Worm (Caenorhabditis elegans) whole organism, late embryonic: ENCODE measurements around the gene sek-6.

Experiments used
- C08G9.2 ChIP-seq: sonication (generic microtip); optimal IDR thresholded peaks from 2 replicates; lab custom pipeline; 2016; ENCODE audit warnings: mild to moderate bottlenecking, missing genetic modification characterization, moderate library complexity, missing compliant biosample characterization
- F13H6.1 ChIP-seq: sonication (generic microtip); optimal IDR thresholded peaks from 2 replicates; lab custom pipeline; 2016; ENCODE audit warnings: missing genetic modification characterization, missing compliant biosample characterization
- K02D7.2 ChIP-seq: sonication (generic microtip); optimal IDR thresholded peaks from 2 replicates; lab custom pipeline; 2017; ENCODE audit warnings: mild to moderate bottlenecking, missing genetic modification characterization, missing compliant biosample characterization
- K09A11.1 ChIP-seq: sonication (generic microtip); optimal IDR thresholded peaks from 2 replicates; lab custom pipeline; 2017; ENCODE audit warnings: antibody characterized with exemption, mild to moderate bottlenecking, missing genetic modification characterization, missing compliant biosample characterization; ENCODE audit not compliant: insufficient read depth
- ahr-1 ChIP-seq: sonication (generic microtip); optimal IDR thresholded peaks from 2 replicates; lab custom pipeline; 2016; ENCODE audit warnings: missing genetic modification characterization, missing compliant biosample characterization
- ama-1 ChIP-seq: fragments of 150-350 bp; optimal IDR thresholded peaks from 2 replicates; lab custom pipeline; 2014
- ceh-18 ChIP-seq: sonication (generic microtip); optimal IDR thresholded peaks from 2 replicates; lab custom pipeline; 2016; ENCODE audit warnings: missing genetic modification characterization, missing compliant biosample characterization
- ceh-31 ChIP-seq: sonication (generic microtip); optimal IDR thresholded peaks from 2 replicates; lab custom pipeline; 2016; ENCODE audit warnings: missing genetic modification characterization, missing compliant biosample characterization
- ceh-34 ChIP-seq: sonication (generic microtip); optimal IDR thresholded peaks from 2 replicates; lab custom pipeline; 2016; ENCODE audit warnings: mild to moderate bottlenecking, missing genetic modification characterization, missing compliant biosample characterization
- ceh-45 ChIP-seq: fragments of 200-800 bp; sonication (Bioruptor generic); IDR thresholded peaks from 2 replicates; pipeline ENCODE4 v1.3.6; 2022; ENCODE audit warnings: missing genetic modification reagents, missing genetic modification characterization, missing compliant biosample characterization
- ceh-48 ChIP-seq: sonication (generic microtip); optimal IDR thresholded peaks from 2 replicates; lab custom pipeline; 2016; ENCODE audit warnings: missing genetic modification characterization, inconsistent platforms, missing compliant biosample characterization
- ceh-6 ChIP-seq: fragments of 200-800 bp; sonication (Bioruptor generic); optimal IDR thresholded peaks from 2 replicates; lab custom pipeline; 2018; ENCODE audit warnings: mild to moderate bottlenecking, missing genetic modification characterization, missing compliant biosample characterization
- che-1 ChIP-seq: sonication (generic microtip); optimal IDR thresholded peaks from 2 replicates; lab custom pipeline; 2016; ENCODE audit warnings: mild to moderate bottlenecking, missing genetic modification characterization, missing compliant biosample characterization
- dmd-4 ChIP-seq: sonication (generic microtip); optimal IDR thresholded peaks from 2 replicates; lab custom pipeline; 2016; ENCODE audit warnings: borderline replicate concordance, missing genetic modification characterization, missing compliant biosample characterization
- dve-1 ChIP-seq: sonication (generic microtip); optimal IDR thresholded peaks from 2 replicates; lab custom pipeline; 2017; ENCODE audit warnings: antibody characterized with exemption, mild to moderate bottlenecking, missing genetic modification characterization, missing compliant biosample characterization
- elt-2 ChIP-seq: sonication (generic microtip); optimal IDR thresholded peaks from 2 replicates; lab custom pipeline; 2016; ENCODE audit warnings: missing genetic modification reagents, missing genetic modification characterization, missing compliant biosample characterization
- fax-1 ChIP-seq: sonication (generic microtip); optimal IDR thresholded peaks from 2 replicates; lab custom pipeline; 2016; ENCODE audit warnings: missing genotype, missing genetic modification characterization, missing compliant biosample characterization
- fkh-6 ChIP-seq: sonication (generic microtip); optimal IDR thresholded peaks from 2 replicates; lab custom pipeline; 2016; ENCODE audit warnings: missing genetic modification characterization, missing compliant biosample characterization
- gmeb-2 ChIP-seq: sonication (generic microtip); optimal IDR thresholded peaks from 2 replicates; lab custom pipeline; 2016; ENCODE audit warnings: missing genetic modification characterization, inconsistent platforms, missing compliant biosample characterization
- hlh-13 ChIP-seq: fragments of 200-800 bp; sonication (Bioruptor generic); optimal IDR thresholded peaks from 2 replicates; lab custom pipeline; 2018; ENCODE audit warnings: mild to moderate bottlenecking, missing genetic modification characterization, missing compliant biosample characterization
- hlh-15 ChIP-seq: sonication (generic microtip); optimal IDR thresholded peaks from 2 replicates; lab custom pipeline; 2016; ENCODE audit warnings: missing genetic modification characterization, missing compliant biosample characterization
- hlh-6 ChIP-seq: sonication (generic microtip); optimal IDR thresholded peaks from 2 replicates; lab custom pipeline; 2016; ENCODE audit warnings: missing genotype, missing genetic modification characterization, missing compliant biosample characterization
- lim-6 ChIP-seq: sonication (generic microtip); optimal IDR thresholded peaks from 2 replicates; lab custom pipeline; 2016; ENCODE audit warnings: missing genetic modification characterization, missing compliant biosample characterization
- madf-2 ChIP-seq: sonication (generic microtip); optimal IDR thresholded peaks from 2 replicates; lab custom pipeline; 2017; ENCODE audit warnings: missing genetic modification characterization, missing compliant biosample characterization
- mec-3 ChIP-seq: sonication (generic microtip); optimal IDR thresholded peaks from 2 replicates; lab custom pipeline; 2016; ENCODE audit warnings: borderline replicate concordance, missing genetic modification characterization, missing compliant biosample characterization
- nfya-1 ChIP-seq: sonication (generic microtip); optimal IDR thresholded peaks from 2 replicates; lab custom pipeline; 2017; ENCODE audit warnings: missing genetic modification characterization, mild to moderate bottlenecking, missing compliant biosample characterization, antibody characterized with exemption, moderate library complexity
- nhr-232 ChIP-seq: sonication (generic microtip); optimal IDR thresholded peaks from 2 replicates; lab custom pipeline; 2016; ENCODE audit warnings: missing genetic modification characterization, missing compliant biosample characterization
- npax-4 ChIP-seq: sonication (generic microtip); optimal IDR thresholded peaks from 2 replicates; lab custom pipeline; 2016; ENCODE audit warnings: missing genetic modification characterization, missing compliant biosample characterization
- odd-2 ChIP-seq: sonication (generic microtip); optimal IDR thresholded peaks from 2 replicates; lab custom pipeline; 2017; ENCODE audit warnings: antibody characterized with exemption, mild to moderate bottlenecking, missing genetic modification characterization, missing compliant biosample characterization
- pag-3 ChIP-seq: sonication (generic microtip); optimal IDR thresholded peaks from 2 replicates; lab custom pipeline; 2016; ENCODE audit warnings: missing compliant biosample characterization, missing genetic modification characterization, borderline replicate concordance
- pat-9 ChIP-seq: fragments of 200-800 bp; sonication (Bioruptor generic); optimal IDR thresholded peaks from 2 replicates; lab custom pipeline; 2018; ENCODE audit warnings: mild to moderate bottlenecking, missing genetic modification characterization, moderate library complexity, missing compliant biosample characterization
- pax-1 ChIP-seq: fragments of 150-350 bp; optimal IDR thresholded peaks from 2 replicates; lab custom pipeline; 2014; ENCODE audit warnings: missing biosample characterization, missing genetic modification characterization
- pha-2 ChIP-seq: sonication (generic microtip); optimal IDR thresholded peaks from 2 replicates; lab custom pipeline; 2017; ENCODE audit warnings: mild to moderate bottlenecking, missing genetic modification characterization, missing compliant biosample characterization
- pha-4 ChIP-seq: fragments of 150-350 bp; optimal IDR thresholded peaks from 2 replicates; lab custom pipeline; 2018; ENCODE audit warnings: missing biosample characterization, missing genetic modification reagents, missing genetic modification characterization
- pros-1 ChIP-seq: fragments of 150-350 bp; optimal IDR thresholded peaks from 2 replicates; lab custom pipeline; 2014; ENCODE audit warnings: missing biosample characterization, missing genetic modification reagents, missing genetic modification characterization
- rnt-1 ChIP-seq: sonication (generic microtip); optimal IDR thresholded peaks from 2 replicates; lab custom pipeline; 2016; ENCODE audit warnings: missing genetic modification characterization, missing compliant biosample characterization
- sdc-2 ChIP-seq: sonication (generic microtip); optimal IDR thresholded peaks from 2 replicates; lab custom pipeline; 2016; ENCODE audit warnings: missing genotype, missing genetic modification characterization, missing compliant biosample characterization
- sox-2 ChIP-seq: fragments of 200-800 bp; sonication (Bioruptor generic); IDR thresholded peaks from 2 replicates; pipeline ENCODE4 v1.3.6; 2022; ENCODE audit warnings: missing genetic modification reagents, missing genetic modification characterization, missing compliant biosample characterization
- unc-3 ChIP-seq, 2 experiments: fragments of 200-800 bp in 1 of 2; sonication (Bioruptor generic) in 1 of 2; sonication (generic microtip) in 1 of 2; conservative IDR thresholded peaks in 1 of 2; optimal IDR thresholded peaks in 1 of 2; 2 replicates each; pipeline versions ENCODE4 v1.3.6 to Lab custom; 2016 to 2022; ENCODE audit warnings: missing compliant biosample characterization in 2 of 2, missing genetic modification characterization in 2 of 2, missing genetic modification reagents in 1 of 2
- unc-42 ChIP-seq: sonication (generic microtip); optimal IDR thresholded peaks from 2 replicates; lab custom pipeline; 2016; ENCODE audit warnings: missing genotype, missing genetic modification characterization, missing compliant biosample characterization
- unc-55 ChIP-seq: sonication (generic microtip); optimal IDR thresholded peaks from 2 replicates; lab custom pipeline; 2017; ENCODE audit warnings: missing biosample characterization, missing genetic modification reagents, missing genetic modification characterization
- unc-86 ChIP-seq: sonication (generic microtip); optimal IDR thresholded peaks from 2 replicates; lab custom pipeline; 2016; ENCODE audit warnings: missing genetic modification characterization, missing compliant biosample characterization
- ztf-16 ChIP-seq: sonication (generic microtip); optimal IDR thresholded peaks from 2 replicates; lab custom pipeline; 2017; ENCODE audit warnings: missing genetic modification characterization, missing compliant biosample characterization

The sek-6 gene

DNA sequence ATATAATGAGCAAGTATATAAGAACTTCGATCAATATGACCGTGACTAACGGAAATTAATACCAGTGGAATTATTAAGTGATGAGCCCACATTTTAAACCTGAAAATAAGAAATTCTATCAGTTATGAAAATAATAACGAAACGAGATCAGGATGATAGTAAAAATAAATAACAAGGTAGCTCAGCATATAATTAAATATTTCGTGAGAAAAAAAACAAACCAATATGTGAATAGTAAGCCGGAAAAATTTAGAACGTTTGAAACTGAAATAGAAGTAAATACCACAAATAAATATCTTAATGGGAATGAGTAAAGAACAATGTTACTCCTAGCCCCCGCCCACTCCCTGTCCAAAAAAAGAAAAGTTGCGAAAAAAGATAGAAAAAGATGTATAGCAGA is 22.3 kb upstream of the sek-6 start, which contains the start of gene F19C6.3:
Gene F19C6.3, minus strand, starts transcription at position 101 of the 400 bp plus-strand sequence.
- TF ChIP-seq dve-1 (tag; lab: Kevin White, UChicago), result no peak

DNA sequence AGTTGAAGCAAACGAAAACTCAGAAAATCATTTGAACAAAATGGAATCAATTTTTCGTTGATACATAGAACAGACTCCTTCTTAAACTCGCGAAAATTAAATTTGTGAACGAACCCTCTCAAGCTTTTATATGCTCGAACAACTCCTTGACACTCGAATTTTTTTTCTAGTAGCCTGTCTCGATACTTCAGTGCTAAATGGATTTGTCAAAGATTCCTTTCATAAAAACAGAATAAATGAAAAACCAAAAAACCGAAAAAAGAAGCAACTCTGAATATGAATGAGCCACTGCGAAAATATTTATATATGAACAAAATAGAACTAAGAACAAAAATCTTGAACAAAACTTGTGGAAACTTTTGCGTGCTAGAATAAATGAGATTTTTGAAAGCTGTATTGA is 21.0 kb upstream of the sek-6 start:
- TF ChIP-seq mec-3 (tag; lab: Kevin White, UChicago), result no peak
- TF ChIP-seq ceh-45 (GFP tag; lab: Robert Waterston, UW), result no peak

DNA sequence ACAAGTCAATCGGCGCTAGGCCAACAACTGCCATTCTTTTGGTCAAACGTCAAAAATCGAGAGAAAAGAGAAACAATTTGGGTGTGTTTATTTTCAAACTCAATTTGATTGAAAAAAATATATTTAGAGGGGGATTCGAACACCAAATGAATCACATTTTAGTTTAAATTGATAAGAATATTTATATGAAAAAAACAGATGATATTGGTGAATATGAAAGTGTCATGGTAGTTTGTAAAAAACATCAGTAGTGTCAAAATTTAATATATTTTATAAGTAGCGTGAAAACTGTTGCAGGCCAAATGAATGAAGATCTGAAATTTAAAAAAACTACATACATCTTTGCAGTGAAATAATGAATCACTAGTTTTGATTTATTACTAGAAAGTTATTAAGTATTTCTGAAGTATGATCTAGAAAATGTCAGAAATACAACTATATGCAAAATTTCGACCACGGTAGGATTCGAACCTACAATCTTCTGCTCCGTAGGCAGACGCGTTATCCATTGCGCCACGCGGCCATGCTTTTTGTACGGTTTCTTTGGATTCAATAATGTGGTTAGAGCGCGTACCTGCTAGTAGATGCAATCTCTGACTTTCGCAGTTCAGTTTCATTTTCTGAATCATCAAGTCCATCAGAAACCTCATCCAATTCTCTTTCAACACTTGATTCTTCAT is 12.8 kb upstream of the sek-6 start, which contains the start of gene F19C6.4:
Gene F19C6.4, minus strand, starts transcription at position 51 of the 680 bp plus-strand sequence.
- TF ChIP-seq C08G9.2 (no peak), npax-4 (no peak), unc-86 (tag; lab: Kevin White, UChicago) (no peak), ceh-31 (no peak), unc-55 (GFP tag; lab: Kevin White, UChicago) (no peak), K09A11.1 (tag; lab: Kevin White, UChicago) (no peak), ahr-1 (tag; lab: Kevin White, UChicago) (no peak), hlh-6 (no peak), fax-1 (no peak), che-1 (no peak), mec-3 (tag; lab: Kevin White, UChicago) (no peak), rnt-1 (tag; lab: Kevin White, UChicago) (no peak), sox-2 (GFP tag; lab: Robert Waterston, UW) (no peak), nhr-232 (tag; lab: Kevin White, UChicago) (no peak), odd-2 (no peak), dmd-4 (tag; lab: Kevin White, UChicago) (no peak)

DNA sequence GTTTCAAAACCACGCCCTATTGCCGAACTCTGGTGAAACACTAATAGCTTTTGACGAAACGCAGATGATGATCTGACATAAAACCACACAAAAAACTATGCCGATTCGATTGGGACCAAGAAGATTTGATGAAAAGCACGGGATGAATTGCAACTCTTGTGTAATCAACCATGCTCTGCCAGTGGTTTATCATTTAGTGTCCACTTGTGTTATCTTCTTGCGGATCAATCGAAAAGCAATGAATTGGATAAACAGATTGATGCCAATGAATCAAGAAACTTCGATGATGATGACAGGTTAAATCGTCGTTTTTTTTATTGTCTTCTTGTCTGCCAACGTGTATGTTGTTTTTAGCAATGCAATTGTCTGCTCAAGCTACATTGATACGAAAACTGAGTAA is 8.9 kb upstream of the sek-6 start, which contains the start of gene F42G10.1:
Gene F42G10.1, minus strand, starts transcription at position 151 of the 400 bp plus-strand sequence.
- TF ChIP-seq ceh-34 (tag; lab: Kevin White, UChicago) (no peak), ama-1 (lab: Kevin White, UChicago) (no peak), pha-2 (no peak), gmeb-2 (no peak), dve-1 (tag; lab: Kevin White, UChicago) (no peak), unc-3 (GFP tag; conservative IDR thresholded peaks at IDR 0.05; lab: Robert Waterston, UW) (no peak), unc-3 (tag; optimal IDR thresholded peaks at IDR 0.05; lab: Kevin White, UChicago) (no peak), pha-4 (tag; lab: Kevin White, UChicago) (no peak), fkh-6 (tag; lab: Kevin White, UChicago) (no peak), pros-1 (tag; lab: Kevin White, UChicago) (no peak), sox-2 (GFP tag; lab: Robert Waterston, UW) (no peak), C08G9.2 (no peak), hlh-15 (tag; lab: Kevin White, UChicago) (no peak)
- TF ChIP-seq, all 69 proteins: peak for 0

DNA sequence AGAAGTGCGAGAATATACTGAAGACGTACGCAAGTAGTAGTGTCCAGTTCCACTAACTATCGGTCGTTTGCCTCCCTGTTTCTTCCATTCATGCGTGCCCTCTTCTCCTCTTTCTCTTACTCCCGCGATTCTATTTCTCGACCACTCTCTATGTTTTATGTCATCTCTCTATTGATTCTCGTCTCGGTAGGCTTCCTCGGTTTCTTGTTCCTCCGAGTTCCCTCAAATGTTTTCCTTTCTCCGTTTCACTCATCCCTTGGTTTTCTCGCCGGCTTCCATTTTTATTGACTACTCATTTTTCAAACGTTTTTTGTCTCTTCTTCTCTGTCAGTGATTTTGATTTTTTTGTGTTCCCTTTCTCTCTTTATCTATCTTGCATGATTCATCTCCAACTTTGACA is 4.6 kb upstream of the sek-6 start:
- no peak for TF ChIP-seq pag-3 (tag; lab: Kevin White, UChicago)
- TF ChIP-seq unc-55 (GFP tag; lab: Kevin White, UChicago), result peak; percentile 10
- TF ChIP-seq ceh-34 (tag; lab: Kevin White, UChicago), result peak; percentile 64
- peak; percentile 91 for TF ChIP-seq pax-1 (tag; lab: Kevin White, UChicago)
- peak; percentile 0 for TF ChIP-seq F13H6.1 (tag; lab: Kevin White, UChicago)
- peak; percentile 46 for TF ChIP-seq ceh-31
- no peak for TF ChIP-seq ceh-6 (GFP tag; lab: Kevin White, UChicago)
- no peak for TF ChIP-seq ahr-1 (tag; lab: Kevin White, UChicago)
- no peak for TF ChIP-seq fkh-6 (tag; lab: Kevin White, UChicago)
- peak; percentile 61 for TF ChIP-seq unc-42 (tag; lab: Kevin White, UChicago)
- TF ChIP-seq che-1, result no peak
- no peak for TF ChIP-seq sdc-2 (tag; lab: Kevin White, UChicago)
- TF ChIP-seq madf-2 (tag; lab: Kevin White, UChicago), result peak; percentile 4
- TF ChIP-seq hlh-13 (GFP tag; lab: Kevin White, UChicago), result no peak
- TF ChIP-seq elt-2 (tag; lab: Kevin White, UChicago), result no peak
- no peak for TF ChIP-seq pat-9
- peak; percentile 60 for TF ChIP-seq ceh-48 (tag; lab: Kevin White, UChicago)
- TF ChIP-seq lim-6 (tag; lab: Kevin White, UChicago), result no peak
- TF ChIP-seq ztf-16 (tag; lab: Kevin White, UChicago), result no peak
- TF ChIP-seq nfya-1 (tag; lab: Kevin White, UChicago), result peak; percentile 5
- no peak for TF ChIP-seq ama-1 (lab: Kevin White, UChicago)
- TF ChIP-seq K02D7.2 (tag; lab: Kevin White, UChicago), result no peak
- TF ChIP-seq ceh-18 (tag; lab: Kevin White, UChicago), result peak; percentile 65
